Worm (Caenorhabditis elegans) whole organism, midembryonic: ENCODE data around the gene C54D10.4.

Experiments
- T22C8.4 ChIP-seq: fragments of 200-800 bp; sonication (Bioruptor generic); IDR thresholded peaks from 2 replicates; pipeline ENCODE4 v1.3.6; 2022; ENCODE audit warnings: missing genetic modification characterization, missing compliant biosample characterization
- cog-1 ChIP-seq: sonication (generic microtip); optimal IDR thresholded peaks from 2 replicates; lab custom pipeline; 2016; ENCODE audit warnings: missing genetic modification characterization, missing compliant biosample characterization
- flt-1 ChIP-seq: fragments of 200-800 bp; sonication (Bioruptor generic); IDR thresholded peaks from 2 replicates; pipeline ENCODE4 v1.3.6; 2022; ENCODE audit warnings: missing genetic modification characterization, missing compliant biosample characterization
- klf-2 ChIP-seq: fragments of 200-800 bp; sonication (Bioruptor generic); conservative IDR thresholded peaks from 2 replicates; pipeline ENCODE4 v1.3.6; 2022; ENCODE audit warnings: missing genetic modification reagents, missing genetic modification characterization, missing compliant biosample characterization
- med-1 ChIP-seq: sonication (generic microtip); optimal IDR thresholded peaks from 2 replicates; lab custom pipeline; 2017; ENCODE audit warnings: missing genetic modification characterization, mild to moderate bottlenecking, missing compliant biosample characterization, antibody characterized with exemption, missing genetic modification reagents; ENCODE audit not compliant: insufficient read depth
- ref-1 ChIP-seq: fragments of 200-800 bp; sonication (Bioruptor generic); conservative IDR thresholded peaks from 2 replicates; pipeline ENCODE4 v1.3.6; 2022; ENCODE audit warnings: missing genetic modification reagents, missing genetic modification characterization, missing compliant biosample characterization
- tab-1 ChIP-seq: fragments of 200-800 bp; sonication (Bioruptor generic); IDR thresholded peaks from 2 replicates; pipeline ENCODE4 v1.3.6; 2022; ENCODE audit warnings: missing genetic modification characterization, missing compliant biosample characterization
- ztf-23 ChIP-seq: fragments of 200-800 bp; sonication (Bioruptor generic); IDR thresholded peaks from 2 replicates; pipeline ENCODE4 v1.3.6; 2022; ENCODE audit warnings: missing genetic modification reagents, missing genetic modification characterization, missing compliant biosample characterization
- ztf-29 ChIP-seq: fragments of 200-800 bp; sonication (Bioruptor generic); IDR thresholded peaks from 2 replicates; pipeline ENCODE4 v1.3.6; 2022; ENCODE audit warnings: missing genetic modification reagents, missing genetic modification characterization, missing compliant biosample characterization

The C54D10.4 gene

DNA sequence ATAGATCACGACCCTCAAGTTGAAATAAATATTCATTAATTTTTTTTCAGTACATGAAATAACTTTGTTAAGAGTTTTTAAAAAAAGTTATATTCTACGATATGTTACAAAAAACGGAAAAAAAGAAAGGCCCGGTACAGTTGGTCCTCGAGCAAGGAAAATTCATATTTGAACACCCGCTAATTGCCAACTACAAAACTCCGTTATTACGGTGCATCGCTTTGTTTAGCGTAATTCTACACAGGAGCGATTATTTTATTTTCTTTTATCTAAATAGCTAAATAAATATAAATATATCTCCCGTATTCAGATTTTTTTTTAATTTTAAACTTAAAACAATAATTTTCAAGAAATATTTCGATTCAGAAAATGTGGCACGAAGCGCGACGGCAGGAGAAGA, 29.7 kb upstream of the C54D10.4 start, which contains the start of gene F28C1.1:
TSS of gene F28C1.1 (plus strand) at position 365 of the 400 bp plus-strand sequence.
- no peak for TF ChIP-seq ztf-29 (GFP tag; lab: Robert Waterston, UW)
- TF ChIP-seq flt-1 (GFP tag; lab: Robert Waterston, UW): no peak
- no peak for TF ChIP-seq T22C8.4
- TF ChIP-seq med-1 (GFP tag; lab: Kevin White, UChicago): no peak
- no peak for TF ChIP-seq ref-1 (GFP tag; lab: Robert Waterston, UW)
- TF ChIP-seq klf-2 (GFP tag; lab: Robert Waterston, UW): no peak
- no peak for TF ChIP-seq ztf-23 (GFP tag; lab: Robert Waterston, UW)
- TF ChIP-seq tab-1: no peak
- TF ChIP-seq cog-1: no peak

DNA sequence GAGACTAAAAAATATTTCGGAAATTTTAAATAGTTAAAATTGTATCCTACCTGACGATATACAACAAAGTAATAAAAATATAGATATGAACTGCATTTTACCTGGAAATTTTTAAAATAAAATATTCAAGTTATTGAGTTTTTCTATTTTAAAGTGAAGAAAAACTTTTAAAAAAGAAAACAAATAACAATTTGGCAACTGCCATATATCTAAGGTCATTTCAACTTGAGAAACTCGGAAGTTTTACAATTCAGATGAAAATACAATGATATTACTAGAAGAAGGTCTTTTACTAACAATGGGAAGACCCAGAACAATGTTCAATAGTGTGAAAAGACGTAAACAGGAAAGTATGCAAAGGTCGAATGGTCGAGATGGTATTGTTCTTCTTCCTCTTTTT, 29.2 kb upstream of the C54D10.4 start, which contains the start of gene C54D10.10:
TSS of gene C54D10.10 (minus strand) at position 101 of the 400 bp plus-strand sequence.
- no peak for TF ChIP-seq cog-1
- TF ChIP-seq ztf-29 (GFP tag; lab: Robert Waterston, UW): no peak
- TF ChIP-seq med-1 (GFP tag; lab: Kevin White, UChicago): no peak
- no peak for TF ChIP-seq T22C8.4
- TF ChIP-seq tab-1: no peak
- no peak for TF ChIP-seq ref-1 (GFP tag; lab: Robert Waterston, UW)
- no peak for TF ChIP-seq ztf-23 (GFP tag; lab: Robert Waterston, UW)
- no peak for TF ChIP-seq flt-1 (GFP tag; lab: Robert Waterston, UW)
- TF ChIP-seq klf-2 (GFP tag; lab: Robert Waterston, UW): no peak

DNA sequence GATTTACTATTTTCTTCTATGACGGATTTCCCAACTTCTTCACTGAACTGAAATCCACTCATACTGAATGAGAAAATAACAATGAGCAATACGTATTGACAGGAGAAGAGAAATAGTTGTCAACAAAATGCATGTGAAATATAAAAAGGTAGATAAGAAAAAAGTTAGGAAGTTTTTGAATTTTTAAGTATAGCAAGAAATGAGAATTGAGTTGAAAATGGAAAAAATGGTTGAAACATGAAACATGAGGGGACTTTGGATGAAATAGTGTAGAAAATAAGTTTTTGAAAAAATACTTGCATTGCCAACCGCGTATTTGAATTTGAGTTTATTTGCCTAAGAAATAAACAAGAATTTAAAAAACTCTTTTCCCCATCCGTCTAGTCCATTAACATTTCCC, 26.2 kb upstream of the C54D10.4 start, which contains the start of the genes pals-38 and C54D10.9:
TSS of gene pals-38 (minus strand) at position 101 of the 400 bp plus-strand sequence.
TSS of gene C54D10.9 (plus strand) at position 259 of the 400 bp plus-strand sequence.
- TF ChIP-seq med-1 (GFP tag; lab: Kevin White, UChicago) (no peak), ztf-29 (GFP tag; lab: Robert Waterston, UW) (no peak), ref-1 (GFP tag; lab: Robert Waterston, UW) (no peak), klf-2 (GFP tag; lab: Robert Waterston, UW) (no peak)

DNA sequence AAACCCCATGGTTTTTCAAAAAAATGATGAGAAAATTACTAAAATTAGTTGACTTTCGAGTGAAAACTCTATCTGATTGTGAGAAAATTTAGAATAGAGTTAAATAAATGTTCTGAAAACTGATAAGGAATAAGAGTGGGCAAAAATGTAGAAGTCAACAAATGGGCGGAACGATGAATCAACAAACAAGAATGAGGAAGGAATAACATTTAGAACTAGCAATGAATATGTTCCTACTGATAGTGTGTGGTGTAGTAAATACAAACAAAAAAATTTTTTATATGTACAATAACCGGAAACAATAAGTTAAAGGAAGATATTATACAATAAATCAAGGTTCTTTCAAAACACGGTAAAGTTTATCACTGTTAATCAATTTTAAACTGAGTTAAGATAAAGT, 23.0 kb upstream of the C54D10.4 start, which contains the start of gene pals-39:
TSS of gene pals-39 (minus strand) at position 101 of the 400 bp plus-strand sequence.
- no peak for TF ChIP-seq cog-1

DNA sequence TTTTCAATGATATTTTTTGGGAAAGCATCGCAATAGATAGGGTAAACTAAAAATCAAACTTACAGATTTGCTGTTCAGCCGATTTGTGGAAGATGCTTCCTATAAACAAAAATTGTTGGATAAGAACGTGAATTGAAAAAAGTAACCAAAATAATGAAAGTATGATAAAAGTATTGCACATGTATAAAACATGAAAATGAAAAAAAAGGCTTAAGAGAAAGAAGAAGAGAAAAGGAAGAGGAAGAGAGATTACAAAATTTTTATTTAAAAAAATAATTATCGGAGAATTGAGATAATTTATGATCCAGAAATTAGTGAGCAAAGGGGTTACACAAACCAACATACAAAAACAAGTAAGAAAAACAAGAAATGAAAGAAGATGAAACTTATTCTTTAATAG, 20.7 kb upstream of the C54D10.4 start, which contains the start of gene pals-37:
TSS of gene pals-37 (minus strand) at position 101 of the 400 bp plus-strand sequence.
- TF ChIP-seq ref-1 (GFP tag; lab: Robert Waterston, UW) (no peak), flt-1 (GFP tag; lab: Robert Waterston, UW) (no peak), ztf-29 (GFP tag; lab: Robert Waterston, UW) (no peak), T22C8.4 (no peak), ztf-23 (GFP tag; lab: Robert Waterston, UW) (no peak), tab-1 (no peak), klf-2 (GFP tag; lab: Robert Waterston, UW) (no peak), med-1 (GFP tag; lab: Kevin White, UChicago) (no peak)

DNA sequence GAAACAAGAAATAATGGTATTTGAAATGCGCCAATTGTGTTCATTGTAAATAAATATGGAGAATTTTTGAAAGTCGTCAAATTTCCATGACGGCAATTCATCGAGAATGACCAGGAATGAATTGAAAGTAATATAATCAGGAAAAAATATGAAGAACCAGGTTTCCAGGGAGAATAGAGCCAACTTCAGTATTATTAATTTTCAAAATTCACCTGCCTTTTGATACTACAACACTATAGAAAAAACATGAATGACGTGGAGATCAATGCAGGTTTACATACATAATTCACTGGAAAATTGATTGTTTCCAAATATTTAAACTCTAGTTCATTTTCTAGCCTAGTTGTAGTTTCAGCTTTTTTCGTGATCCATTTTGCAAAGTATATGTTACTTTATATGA, 13.0 kb upstream of the C54D10.4 start, which contains the start of gene srh-25:
TSS of gene srh-25 (minus strand) at position 101 of the 400 bp plus-strand sequence.
- no peak for TF ChIP-seq cog-1
- TF ChIP-seq flt-1 (GFP tag; lab: Robert Waterston, UW): no peak
- no peak for TF ChIP-seq tab-1
- no peak for TF ChIP-seq med-1 (GFP tag; lab: Kevin White, UChicago)
- no peak for TF ChIP-seq ztf-23 (GFP tag; lab: Robert Waterston, UW)
- no peak for TF ChIP-seq ref-1 (GFP tag; lab: Robert Waterston, UW)
- TF ChIP-seq klf-2 (GFP tag; lab: Robert Waterston, UW): no peak

DNA sequence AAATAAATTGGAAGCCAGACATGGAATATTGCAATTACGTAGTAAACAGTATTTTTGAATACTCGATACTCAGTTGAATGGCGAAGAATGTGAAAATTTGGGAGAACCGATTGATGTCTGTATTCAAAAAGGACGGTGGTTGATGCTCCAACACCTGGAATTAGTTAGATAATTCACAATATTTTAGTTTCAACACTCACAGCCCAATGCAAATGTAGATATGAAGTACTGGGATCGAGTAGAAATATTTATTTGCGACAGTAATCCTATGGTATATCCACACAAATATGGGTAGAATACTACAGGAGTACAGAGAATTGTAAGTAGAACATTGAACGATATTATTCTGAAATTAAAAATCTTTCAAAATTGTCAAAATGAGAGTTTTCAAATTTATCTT, 12.4 kb upstream of the C54D10.4 start:
- TF ChIP-seq flt-1 (GFP tag; lab: Robert Waterston, UW) (no peak), ref-1 (GFP tag; lab: Robert Waterston, UW) (no peak), klf-2 (GFP tag; lab: Robert Waterston, UW) (no peak), tab-1 (no peak), cog-1 (no peak), med-1 (GFP tag; lab: Kevin White, UChicago) (no peak), ztf-29 (GFP tag; lab: Robert Waterston, UW) (no peak), T22C8.4 (no peak)

DNA sequence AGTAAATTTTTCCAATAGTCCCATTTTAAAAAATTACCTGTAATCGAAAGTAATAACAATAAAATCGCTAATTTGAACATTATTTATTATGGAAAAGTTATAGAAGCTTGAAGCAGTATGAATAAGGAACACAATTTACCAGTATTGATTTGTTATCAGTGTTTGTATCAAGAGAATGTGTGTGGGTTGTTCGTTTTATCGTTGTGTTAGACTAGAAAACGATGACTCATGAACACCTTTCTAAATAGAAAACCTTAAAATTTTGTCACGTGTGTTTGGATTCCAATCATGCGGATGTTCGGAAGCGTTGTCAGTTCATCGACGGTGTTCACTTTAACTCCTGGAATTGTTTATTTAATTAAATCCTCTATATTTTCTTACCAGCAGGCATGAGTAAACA, 11.4 kb upstream of the C54D10.4 start, which contains the start of gene C54D10.13:
TSS of gene C54D10.13 (minus strand) at position 179 of the 400 bp plus-strand sequence.
- TF ChIP-seq ztf-23 (GFP tag; lab: Robert Waterston, UW) (no peak), klf-2 (GFP tag; lab: Robert Waterston, UW) (no peak), ref-1 (GFP tag; lab: Robert Waterston, UW) (no peak), T22C8.4 (no peak), cog-1 (no peak), flt-1 (GFP tag; lab: Robert Waterston, UW) (no peak), tab-1 (no peak), med-1 (GFP tag; lab: Kevin White, UChicago) (no peak), ztf-29 (GFP tag; lab: Robert Waterston, UW) (no peak)

DNA sequence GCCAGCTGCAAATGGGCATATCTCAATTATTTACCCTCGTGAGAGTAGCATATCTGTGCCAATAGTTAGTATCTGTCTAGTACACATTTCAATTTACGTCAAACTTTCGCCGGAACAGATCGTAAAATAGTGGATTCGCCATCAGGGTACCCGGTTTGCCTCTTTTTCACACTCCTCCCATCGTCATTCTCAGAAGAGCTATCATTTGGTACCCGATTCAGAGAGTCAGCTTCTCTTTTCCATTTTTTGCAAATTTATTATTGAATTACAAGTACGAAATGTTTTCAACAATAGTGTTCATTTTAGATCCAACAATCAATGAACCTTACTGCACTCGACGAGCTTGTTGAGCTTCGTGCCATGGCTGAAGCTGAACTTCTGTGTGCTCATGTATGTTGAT, 8.3 kb upstream of the C54D10.4 start, which contains the start of gene C54D10.5:
TSS of gene C54D10.5 (plus strand) at position 301 of the 400 bp plus-strand sequence.
- TF ChIP-seq flt-1 (GFP tag; lab: Robert Waterston, UW) (no peak), cog-1 (no peak), ref-1 (GFP tag; lab: Robert Waterston, UW) (no peak), T22C8.4 (no peak), med-1 (GFP tag; lab: Kevin White, UChicago) (no peak), ztf-29 (GFP tag; lab: Robert Waterston, UW) (no peak), ztf-23 (GFP tag; lab: Robert Waterston, UW) (no peak), klf-2 (GFP tag; lab: Robert Waterston, UW) (no peak), tab-1 (no peak)

DNA sequence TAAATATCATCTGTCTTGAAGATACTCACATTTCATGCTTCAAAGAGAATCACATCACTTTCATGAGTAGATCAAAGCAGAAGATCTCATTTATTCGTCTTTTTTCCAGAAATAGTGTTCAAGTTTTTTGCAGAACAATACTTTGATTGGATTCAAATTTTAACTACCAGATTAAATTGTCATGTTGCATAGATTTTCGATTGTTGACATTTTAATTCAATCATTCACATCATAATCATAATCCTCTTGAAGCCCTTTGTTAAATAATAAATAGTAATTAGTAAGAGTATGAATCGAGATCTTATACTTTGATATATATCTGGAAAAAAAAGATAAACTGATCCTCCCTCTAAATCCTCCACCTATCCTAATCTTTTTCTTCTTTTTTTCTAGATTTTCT, 7.1 kb upstream of the C54D10.4 start:
- no peak for TF ChIP-seq flt-1 (GFP tag; lab: Robert Waterston, UW)
- TF ChIP-seq ztf-23 (GFP tag; lab: Robert Waterston, UW): no peak
- TF ChIP-seq tab-1: no peak
- no peak for TF ChIP-seq ref-1 (GFP tag; lab: Robert Waterston, UW)
- no peak for TF ChIP-seq T22C8.4
- no peak for TF ChIP-seq cog-1
- TF ChIP-seq med-1 (GFP tag; lab: Kevin White, UChicago): no peak
- no peak for TF ChIP-seq klf-2 (GFP tag; lab: Robert Waterston, UW)
- no peak for TF ChIP-seq ztf-29 (GFP tag; lab: Robert Waterston, UW)
